Fruit fly (Drosophila melanogaster) whole organism, embryonic: Measurements from ENCODE around the gene Glut4EF.

Experiments
- ATbp ChIP-seq: fragments of 200-800 bp; sonication (Bioruptor generic); optimal IDR thresholded peaks from 2 replicates; lab custom pipeline; 2017; ENCODE audit warnings: missing biosample characterization, mild to moderate bottlenecking, missing genetic modification characterization, missing genetic modification reagents
- Atf3 ChIP-seq: fragments of 200-800 bp; sonication (Bioruptor generic); optimal IDR thresholded peaks from 3 replicates; lab custom pipeline; 2016; ENCODE audit warnings: missing biosample characterization, missing genetic modification characterization
- C15 ChIP-seq: fragments of 200-800 bp; sonication (Bioruptor generic); IDR thresholded peaks from 3 replicates; pipeline ENCODE4 v1.3.6; 2022; ENCODE audit warnings: missing biosample characterization, missing genetic modification characterization
- CG11504 ChIP-seq: fragments of 200-800 bp; sonication (Bioruptor generic); optimal IDR thresholded peaks from 3 replicates; lab custom pipeline; 2019; ENCODE audit warnings: missing biosample characterization, mild to moderate bottlenecking, missing genetic modification characterization, moderate library complexity
- CG11723 ChIP-seq: fragments of 200-800 bp; sonication (Bioruptor generic); optimal IDR thresholded peaks from 2 replicates; lab custom pipeline; 2017; ENCODE audit warnings: missing biosample characterization, mild to moderate bottlenecking, missing genetic modification characterization
- CG12299 ChIP-seq: fragments of 200-800 bp; sonication (Bioruptor generic); optimal IDR thresholded peaks from 2 replicates; lab custom pipeline; 2018; ENCODE audit warnings: missing biosample characterization, mild to moderate bottlenecking, missing genetic modification characterization
- CG14965 ChIP-seq: fragments of 200-800 bp; sonication (Bioruptor generic); optimal IDR thresholded peaks from 2 replicates; lab custom pipeline; 2016; ENCODE audit warnings: missing biosample characterization, missing genetic modification characterization, borderline replicate concordance
- CG15696 ChIP-seq: fragments of 200-800 bp; sonication (Bioruptor generic); optimal IDR thresholded peaks from 2 replicates; lab custom pipeline; 2019; ENCODE audit warnings: missing biosample characterization, mild to moderate bottlenecking, missing genetic modification characterization, moderate library complexity
- CG17361 ChIP-seq: fragments of 200-800 bp; sonication (Bioruptor generic); IDR thresholded peaks from 3 replicates; pipeline ENCODE4 v1.3.6; 2022; ENCODE audit warnings: missing biosample characterization, missing genetic modification characterization
- CG2129 ChIP-seq: fragments of 200-800 bp; sonication (Bioruptor generic); IDR thresholded peaks from 2 replicates; pipeline ENCODE4 v1.3.6; 2022; ENCODE audit warnings: missing biosample characterization, missing genetic modification characterization; ENCODE audit not compliant: partially characterized antibody
- CG2889 ChIP-seq: fragments of 200-800 bp; sonication (Bioruptor generic); IDR thresholded peaks from 3 replicates; pipeline ENCODE4 v1.3.6; 2022; ENCODE audit warnings: missing biosample characterization, missing genetic modification characterization
- CG31224 ChIP-seq: fragments of 200-800 bp; sonication (Bioruptor generic); IDR thresholded peaks from 2 replicates; pipeline ENCODE4 v1.3.6; 2022; ENCODE audit warnings: missing biosample characterization, missing genetic modification characterization
- CG31365 ChIP-seq: fragments of 200-800 bp; sonication (Bioruptor generic); optimal IDR thresholded peaks from 2 replicates; lab custom pipeline; 2018; ENCODE audit warnings: missing biosample characterization, mild to moderate bottlenecking, missing genetic modification characterization
- CG31388 ChIP-seq: fragments of 200-800 bp; sonication (Bioruptor generic); optimal IDR thresholded peaks from 2 replicates; lab custom pipeline; 2016; ENCODE audit warnings: missing biosample characterization, missing genetic modification characterization
- CG32532 ChIP-seq: fragments of 200-800 bp; sonication (Bioruptor generic); IDR thresholded peaks from 2 replicates; pipeline ENCODE4 v1.3.6; 2022; ENCODE audit warnings: missing biosample characterization, missing genetic modification characterization
- CG32772 ChIP-seq: fragments of 200-800 bp; sonication (Bioruptor generic); IDR thresholded peaks from 2 replicates; pipeline ENCODE4 v1.3.6; 2022; ENCODE audit warnings: missing biosample characterization, missing genetic modification characterization
- CG4404 ChIP-seq: fragments of 200-800 bp; sonication (Bioruptor generic); IDR thresholded peaks from 2 replicates; pipeline ENCODE4 v1.3.6; 2022; ENCODE audit warnings: missing biosample characterization, missing genetic modification characterization
- CG6654 ChIP-seq: fragments of 200-800 bp; sonication (Bioruptor generic); optimal IDR thresholded peaks from 2 replicates; lab custom pipeline; 2017; ENCODE audit warnings: missing biosample characterization, mild to moderate bottlenecking, missing genetic modification characterization
- CG7372 ChIP-seq: fragments of 200-800 bp; sonication (Bioruptor generic); IDR thresholded peaks from 2 replicates; pipeline ENCODE4 v1.3.6; 2022; ENCODE audit warnings: missing biosample characterization, missing genetic modification characterization
- CG7745 ChIP-seq: fragments of 200-800 bp; sonication (Bioruptor generic); optimal IDR thresholded peaks from 2 replicates; lab custom pipeline; 2018; ENCODE audit warnings: missing biosample characterization, mild to moderate bottlenecking, missing genetic modification characterization, moderate library complexity
- CG7987 ChIP-seq: fragments of 200-800 bp; sonication (Bioruptor generic); optimal IDR thresholded peaks from 2 replicates; lab custom pipeline; 2018; ENCODE audit warnings: missing biosample characterization, mild to moderate bottlenecking, missing genetic modification characterization, moderate library complexity
- CG8388 ChIP-seq: fragments of 200-800 bp; sonication (Bioruptor generic); optimal IDR thresholded peaks from 2 replicates; lab custom pipeline; 2019; ENCODE audit warnings: missing biosample characterization, mild to moderate bottlenecking, missing genetic modification characterization, moderate library complexity
- CG8478 ChIP-seq: fragments of >200 bp; optimal IDR thresholded peaks from 2 replicates; lab custom pipeline; 2018
- CG9437 ChIP-seq: fragments of 200-800 bp; sonication (Bioruptor generic); optimal IDR thresholded peaks from 2 replicates; lab custom pipeline; 2018; ENCODE audit warnings: missing biosample characterization, mild to moderate bottlenecking, missing genetic modification characterization
- CG9932 ChIP-seq: fragments of 200-800 bp; sonication (Bioruptor generic); IDR thresholded peaks from 2 replicates; pipeline ENCODE4 v1.3.6; 2022; ENCODE audit warnings: missing biosample characterization, missing genetic modification characterization
- Deaf1 ChIP-seq: fragments of 200-800 bp; optimal IDR thresholded peaks from 3 replicates; lab custom pipeline; 2019; ENCODE audit warnings: missing biosample characterization, mild to moderate bottlenecking, missing genetic modification characterization, moderate library complexity
- H2.0 ChIP-seq: fragments of 200-800 bp; sonication (Bioruptor generic); IDR thresholded peaks from 2 replicates; pipeline ENCODE4 v1.3.6; 2022; ENCODE audit warnings: missing biosample characterization, missing genetic modification characterization
- Hmr ChIP-seq: fragments of 200-800 bp; sonication (Bioruptor generic); optimal IDR thresholded peaks from 3 replicates; lab custom pipeline; 2017; ENCODE audit warnings: mild to moderate bottlenecking, missing biosample characterization, missing genetic modification reagents, missing genetic modification characterization
- Hsf ChIP-seq: fragments of 200-800 bp; sonication (Bioruptor generic); optimal IDR thresholded peaks from 3 replicates; lab custom pipeline; 2016; ENCODE audit warnings: missing biosample characterization, missing genetic modification characterization
- Kr ChIP-seq: fragments of 200-800 bp; sonication (Bioruptor generic); optimal IDR thresholded peaks from 2 replicates; lab custom pipeline; 2017; ENCODE audit warnings: missing biosample characterization, mild to moderate bottlenecking, missing genetic modification characterization
- Lhr ChIP-seq: fragments of 200-800 bp; sonication (Bioruptor generic); optimal IDR thresholded peaks from 3 replicates; lab custom pipeline; 2017; ENCODE audit warnings: mild to moderate bottlenecking, missing biosample characterization, missing genetic modification reagents, missing genetic modification characterization
- Lpt ChIP-seq: fragments of >200 bp; optimal IDR thresholded peaks from 2 replicates; lab custom pipeline; 2018; ENCODE audit warnings: missing biosample characterization, missing genetic modification characterization
- Mad ChIP-seq: fragments of 200-800 bp; sonication (Bioruptor generic); optimal IDR thresholded peaks from 2 replicates; lab custom pipeline; 2016; ENCODE audit warnings: missing biosample characterization, missing genetic modification characterization
- Mes4 ChIP-seq: fragments of 200-800 bp; sonication (Bioruptor generic); optimal IDR thresholded peaks from 2 replicates; lab custom pipeline; 2016; ENCODE audit warnings: missing biosample characterization, missing genetic modification characterization
- Oaz ChIP-seq: fragments of 200-800 bp; sonication (Bioruptor generic); IDR thresholded peaks from 2 replicates; pipeline ENCODE4 v1.3.6; 2022; ENCODE audit warnings: missing biosample characterization, missing genetic modification characterization
- Poxn ChIP-seq: fragments of 200-800 bp; sonication (Bioruptor generic); IDR thresholded peaks from 2 replicates; pipeline ENCODE4 v1.3.6; 2022; ENCODE audit warnings: missing biosample characterization, missing genetic modification characterization
- Trl ChIP-seq, 3 experiments: fragments of >200 bp in 2 of 3; fragments of 200-800 bp in 1 of 3; sonication (Bioruptor generic) in 1 of 3; optimal IDR thresholded peaks; 2 replicates in 1 of 3; 3 replicates in 2 of 3; lab custom pipeline; 2016 to 2017; ENCODE audit warnings: missing biosample characterization in 1 of 3, missing genetic modification characterization in 1 of 3
- ab ChIP-seq: fragments of 200-800 bp; sonication (Bioruptor generic); optimal IDR thresholded peaks from 2 replicates; lab custom pipeline; 2016; ENCODE audit warnings: missing biosample characterization, missing genetic modification characterization
- chif ChIP-seq, 2 experiments: fragments of 200-800 bp; sonication (Bioruptor generic); optimal IDR thresholded peaks; 3 replicates each; lab custom pipeline; 2016; ENCODE audit warnings: missing biosample characterization in 2 of 2, missing genetic modification characterization in 2 of 2
- disco-r ChIP-seq: fragments of 200-800 bp; sonication (Bioruptor generic); optimal IDR thresholded peaks from 2 replicates; lab custom pipeline; 2016; ENCODE audit warnings: missing biosample characterization, missing genetic modification characterization
- esg ChIP-seq: fragments of 200-800 bp; sonication (Bioruptor generic); conservative IDR thresholded peaks from 2 replicates; pipeline ENCODE4 v1.3.6; 2022; ENCODE audit warnings: missing biosample characterization, missing genetic modification characterization
- gcm2 ChIP-seq: fragments of 200-800 bp; sonication (Bioruptor generic); optimal IDR thresholded peaks from 2 replicates; lab custom pipeline; 2016; ENCODE audit warnings: missing biosample characterization, missing genetic modification characterization
- grau ChIP-seq: fragments of 200-800 bp; optimal IDR thresholded peaks from 3 replicates; lab custom pipeline; 2019; ENCODE audit warnings: missing biosample characterization, mild to moderate bottlenecking, missing genetic modification characterization, moderate library complexity
- gsb-n ChIP-seq: fragments of 200-800 bp; sonication (Bioruptor generic); optimal IDR thresholded peaks from 3 replicates; lab custom pipeline; 2018; ENCODE audit warnings: missing biosample characterization, mild to moderate bottlenecking, missing genetic modification characterization
- insv ChIP-seq, 2 experiments: fragments of 200-800 bp; sonication (Bioruptor generic); optimal IDR thresholded peaks; 3 replicates each; lab custom pipeline; 2016 to 2018; ENCODE audit warnings: missing biosample characterization in 2 of 2, missing genetic modification characterization in 2 of 2
- kah ChIP-seq: fragments of 200-800 bp; sonication (Bioruptor generic); optimal IDR thresholded peaks from 2 replicates; lab custom pipeline; 2018; ENCODE audit warnings: missing biosample characterization, mild to moderate bottlenecking, missing genetic modification characterization
- mirr ChIP-seq: fragments of 200-800 bp; sonication (Bioruptor generic); optimal IDR thresholded peaks from 3 replicates; lab custom pipeline; 2018; ENCODE audit warnings: missing biosample characterization, mild to moderate bottlenecking, missing genetic modification characterization
- org-1 ChIP-seq: fragments of 200-800 bp; sonication (Bioruptor generic); optimal IDR thresholded peaks from 2 replicates; lab custom pipeline; 2017; ENCODE audit warnings: missing biosample characterization, missing genetic modification characterization
- vvl ChIP-seq: fragments of 200-800 bp; sonication (Bioruptor generic); IDR thresholded peaks from 2 replicates; pipeline ENCODE4 v1.3.6; 2022; ENCODE audit warnings: missing biosample characterization, missing genetic modification characterization
- z ChIP-seq: fragments of 200-800 bp; sonication (Bioruptor generic); IDR thresholded peaks from 3 replicates; pipeline ENCODE4 v1.3.6; 2022; ENCODE audit warnings: missing biosample characterization, missing genetic modification characterization

The Glut4EF gene

DNA sequence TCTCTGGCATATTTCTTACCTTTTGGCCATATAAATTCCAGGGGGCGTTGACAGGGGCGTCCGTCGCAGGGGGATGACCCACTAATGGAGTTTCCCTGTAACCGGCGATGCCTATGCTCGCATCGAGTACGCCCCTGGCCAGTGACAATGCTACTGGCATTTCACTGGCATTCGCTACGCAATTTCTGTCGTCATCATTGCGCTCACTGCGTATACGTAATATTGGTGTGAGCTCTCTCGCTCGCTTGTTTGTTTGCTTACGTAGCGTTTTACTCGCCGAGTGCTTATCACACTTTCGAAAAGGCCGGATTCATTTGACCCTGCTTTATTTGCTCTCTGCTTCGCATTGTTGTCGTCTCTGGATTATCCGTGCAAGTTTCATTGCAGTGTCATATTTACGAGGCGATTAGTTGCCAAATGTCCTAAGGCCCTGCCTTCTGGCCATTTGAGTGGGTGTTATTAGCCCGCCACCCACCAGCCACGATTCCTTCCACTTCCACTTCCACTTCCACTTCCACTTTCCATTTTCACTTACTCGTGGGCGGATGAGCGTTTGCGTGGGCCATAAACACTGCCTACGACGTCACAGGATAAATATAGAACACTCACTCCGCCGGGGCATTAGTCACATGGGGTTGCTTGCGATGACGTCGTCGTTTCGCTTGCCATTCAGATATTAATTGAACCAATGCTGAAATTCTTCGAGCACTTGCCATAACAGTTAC is 10.1 kb downstream of the Glut4EF start (continued):
- TF ChIP-seq CG17361 (GFP tag; lab: Robert Waterston, UW) (peak; percentile 28; the same call in 1 of the 3 replicates), CG9437 (GFP tag; lab: Kevin White, UChicago) (peak; percentile 68), CG8478 (lab: Kevin White, UChicago) (no peak), CG14965 (no peak), CG31388 (no peak), ATbp (GFP tag; lab: Kevin White, UChicago) (peak; percentile 35), Hmr (GFP tag; lab: Kevin White, UChicago) (peak; percentile 72), CG7372 (GFP tag; lab: Robert Waterston, UW) (peak; percentile 88), Kr (GFP tag; lab: Kevin White, UChicago) (no peak), CG31224 (GFP tag; lab: Robert Waterston, UW) (peak; percentile 39; the same call in 1 of the 2 replicates), CG32772 (GFP tag; lab: Robert Waterston, UW) (peak; percentile 55), CG31365 (no peak), CG4404 (GFP tag; lab: Robert Waterston, UW) (peak; percentile 27; the same call in 1 of the 2 replicates), CG11504 (peak; percentile 61), H2.0 (GFP tag; lab: Robert Waterston, UW) (peak; percentile 65), vvl (GFP tag; lab: Robert Waterston, UW) (peak; percentile 71), CG8388 (GFP tag; lab: Kevin White, UChicago) (no peak), mirr (GFP tag; lab: Kevin White, UChicago) (peak; percentile 44), Lhr (GFP tag; lab: Kevin White, UChicago) (no peak), CG2129 (no peak), gsb-n (tag; lab: Kevin White, UChicago) (peak; percentile 7), z (GFP tag; lab: Robert Waterston, UW) (peak; percentile 17; the same call in 1 of the 3 replicates), CG7987 (GFP tag; lab: Kevin White, UChicago) (peak; percentile 48), ab (GFP tag; lab: Kevin White, UChicago) (no peak), CG2889 (peak; percentile 55; the same call in 1 of the 3 replicates), Hsf (GFP tag; lab: Kevin White, UChicago) (peak; percentile 46), kah (GFP tag; lab: Kevin White, UChicago) (no peak), CG32532 (GFP tag; lab: Robert Waterston, UW) (peak; percentile 82), Trl (optimal IDR thresholded peaks at IDR 0.05; lab: Kevin White, UChicago) (peak; percentile 7 to 35), Trl (GFP tag; optimal IDR thresholded peaks at IDR 0.05; lab: Kevin White, UChicago) (peak; percentile 49), C15 (GFP tag; lab: Robert Waterston, UW) (no peak), esg (GFP tag; lab: Robert Waterston, UW) (peak; percentile 17; the same call in 1 of the 2 replicates), CG6654 (no peak), Mes4 (GFP tag; lab: Kevin White, UChicago) (no peak), org-1 (GFP tag; lab: Kevin White, UChicago) (peak; percentile 21), grau (tag; lab: Kevin White, UChicago) (peak; percentile 61), chif (GFP tag; optimal IDR thresholded peaks at IDR 0.05; lab: Kevin White, UChicago) (peak; percentile 10 to 24), Mad (GFP tag; lab: Kevin White, UChicago) (no peak), disco-r (no peak), Atf3 (peak; percentile 17), Deaf1 (peak; percentile 0), Poxn (no peak), Oaz (GFP tag; lab: Robert Waterston, UW) (peak; percentile 14; the same call in 1 of the 2 replicates), CG15696 (no peak), insv (GFP tag; optimal IDR thresholded peaks at IDR 0.05; lab: Kevin White, UChicago) (no peak), gcm2 (no peak), Lpt (GFP tag; lab: Kevin White, UChicago) (no peak), CG11723 (GFP tag; lab: Kevin White, UChicago) (peak; percentile 8), CG12299 (tag; lab: Kevin White, UChicago) (no peak), CG9932 (GFP tag; lab: Robert Waterston, UW) (peak; percentile 89), CG7745 (tag; lab: Kevin White, UChicago) (no peak)
